Fruit fly (Drosophila melanogaster) whole organism, embryonic: ENCODE results near the gene CG17625.

Experiments used
- ATbp ChIP-seq: fragments of 200-800 bp; sonication (Bioruptor generic); optimal IDR thresholded peaks from 2 replicates; lab custom pipeline; 2017; ENCODE audit warnings: missing biosample characterization, mild to moderate bottlenecking, missing genetic modification characterization, missing genetic modification reagents
- Atf6 ChIP-seq: fragments of 200-800 bp; sonication (Bioruptor generic); IDR thresholded peaks from 2 replicates; pipeline ENCODE4 v1.3.6; 2022; ENCODE audit warnings: missing biosample characterization, missing genetic modification characterization
- Awh ChIP-seq: fragments of 200-800 bp; sonication (Bioruptor generic); IDR thresholded peaks from 2 replicates; pipeline ENCODE4, ENCODE4 v1.3.6; 2022; ENCODE audit warnings: missing biosample characterization, missing genetic modification characterization
- Bdp1 ChIP-seq: fragments of 200-800 bp; sonication (Bioruptor generic); optimal IDR thresholded peaks from 3 replicates; lab custom pipeline; 2016; ENCODE audit warnings: missing biosample characterization, missing genetic modification characterization
- CG10654 ChIP-seq: fragments of 200-800 bp; sonication (Bioruptor generic); optimal IDR thresholded peaks from 2 replicates; lab custom pipeline; 2016; ENCODE audit warnings: missing biosample characterization, missing genetic modification characterization
- CG13296 ChIP-seq: fragments of 200-800 bp; sonication (Bioruptor generic); optimal IDR thresholded peaks from 3 replicates; lab custom pipeline; 2018; ENCODE audit warnings: missing biosample characterization, mild to moderate bottlenecking, missing genetic modification characterization
- CG13775 ChIP-seq: fragments of 200-800 bp; sonication (Bioruptor generic); optimal IDR thresholded peaks from 3 replicates; lab custom pipeline; 2017; ENCODE audit warnings: missing biosample characterization, mild to moderate bottlenecking, missing genetic modification characterization
- CG15011 ChIP-seq: fragments of 200-800 bp; sonication (Bioruptor generic); optimal IDR thresholded peaks from 3 replicates; lab custom pipeline; 2018; ENCODE audit warnings: missing biosample characterization, mild to moderate bottlenecking, missing genetic modification characterization
- CG15269 ChIP-seq: fragments of 200-800 bp; sonication (Bioruptor generic); optimal IDR thresholded peaks from 2 replicates; lab custom pipeline; 2018; ENCODE audit warnings: missing biosample characterization, mild to moderate bottlenecking, missing genetic modification characterization, moderate library complexity
- CG15514 ChIP-seq: fragments of 200-800 bp; sonication (Bioruptor generic); optimal IDR thresholded peaks from 3 replicates; lab custom pipeline; 2017; ENCODE audit warnings: missing biosample characterization, missing genetic modification characterization, mild to moderate bottlenecking, moderate library complexity, missing genetic modification reagents
- CG15601 ChIP-seq: fragments of 200-800 bp; sonication (Bioruptor generic); optimal IDR thresholded peaks from 3 replicates; lab custom pipeline; 2019; ENCODE audit warnings: missing biosample characterization, mild to moderate bottlenecking, missing genetic modification characterization, moderate library complexity
- CG2712 ChIP-seq: fragments of 200-800 bp; optimal IDR thresholded peaks from 3 replicates; lab custom pipeline; 2019; ENCODE audit warnings: missing biosample characterization, mild to moderate bottlenecking, missing genetic modification characterization, moderate library complexity
- CG33557 ChIP-seq: fragments of 200-800 bp; sonication (Bioruptor generic); optimal IDR thresholded peaks from 2 replicates; lab custom pipeline; 2019; ENCODE audit warnings: missing biosample characterization, mild to moderate bottlenecking, missing genetic modification characterization, moderate library complexity
- CG43689 ChIP-seq: fragments of 200-800 bp; sonication (Bioruptor generic); IDR thresholded peaks from 2 replicates; pipeline ENCODE4 v1.3.6; 2022; ENCODE audit warnings: missing biosample characterization, missing genetic modification characterization
- CG6272 ChIP-seq: fragments of 200-800 bp; sonication (Bioruptor generic); IDR thresholded peaks from 2 replicates; pipeline ENCODE4 v1.3.6; 2022; ENCODE audit warnings: missing biosample characterization, missing genetic modification characterization
- CG7745 ChIP-seq: fragments of 200-800 bp; sonication (Bioruptor generic); optimal IDR thresholded peaks from 2 replicates; lab custom pipeline; 2018; ENCODE audit warnings: missing biosample characterization, mild to moderate bottlenecking, missing genetic modification characterization, moderate library complexity
- D19A ChIP-seq: fragments of 200-800 bp; optimal IDR thresholded peaks from 3 replicates; lab custom pipeline; 2019; ENCODE audit warnings: missing biosample characterization, mild to moderate bottlenecking, missing genetic modification characterization, moderate library complexity
- Elba2 ChIP-seq: fragments of 200-800 bp; sonication (Bioruptor generic); optimal IDR thresholded peaks from 3 replicates; lab custom pipeline; 2016; ENCODE audit warnings: missing biosample characterization, missing genetic modification characterization
- Fer1 ChIP-seq: fragments of 200-800 bp; sonication (Bioruptor generic); optimal IDR thresholded peaks from 2 replicates; lab custom pipeline; 2017; ENCODE audit warnings: missing biosample characterization, mild to moderate bottlenecking, missing genetic modification characterization
- Fer3 ChIP-seq: fragments of 200-800 bp; sonication (Bioruptor generic); optimal IDR thresholded peaks from 2 replicates; lab custom pipeline; 2018; ENCODE audit warnings: missing biosample characterization, mild to moderate bottlenecking, missing genetic modification characterization, moderate library complexity
- HHEX ChIP-seq: fragments of 200-800 bp; sonication (Bioruptor generic); optimal IDR thresholded peaks from 3 replicates; lab custom pipeline; 2017; ENCODE audit warnings: missing biosample characterization, mild to moderate bottlenecking, missing genetic modification characterization, missing genetic modification reagents
- HLH4C ChIP-seq: fragments of 200-800 bp; sonication (Bioruptor generic); IDR thresholded peaks from 3 replicates; pipeline ENCODE4 v1.3.6; 2022; ENCODE audit warnings: missing biosample characterization, missing genetic modification characterization; ENCODE audit not compliant: partially characterized antibody
- Hr39 ChIP-seq: fragments of >200 bp; optimal IDR thresholded peaks from 2 replicates; lab custom pipeline; 2017
- MTF-1 ChIP-seq: fragments of 200-800 bp; sonication (Bioruptor generic); optimal IDR thresholded peaks from 2 replicates; lab custom pipeline; 2018; ENCODE audit warnings: missing biosample characterization, mild to moderate bottlenecking, missing genetic modification characterization, borderline replicate concordance
- Mes4 ChIP-seq: fragments of 200-800 bp; sonication (Bioruptor generic); optimal IDR thresholded peaks from 2 replicates; lab custom pipeline; 2016; ENCODE audit warnings: missing biosample characterization, missing genetic modification characterization
- Myb ChIP-seq: fragments of 200-800 bp; sonication (Bioruptor generic); optimal IDR thresholded peaks from 2 replicates; lab custom pipeline; 2016; ENCODE audit warnings: missing biosample characterization, missing genetic modification characterization
- Pdp1 ChIP-seq, 2 experiments: fragments of 200-800 bp; sonication (Bioruptor generic); optimal IDR thresholded peaks; 3 replicates each; lab custom pipeline; 2016; ENCODE audit warnings: missing biosample characterization in 2 of 2, missing genetic modification characterization in 2 of 2, mild to moderate bottlenecking in 1 of 2, moderate library complexity in 1 of 2
- Rx ChIP-seq: fragments of 200-800 bp; sonication (Bioruptor generic); IDR thresholded peaks from 2 replicates; pipeline ENCODE4 v1.3.6; 2022; ENCODE audit warnings: missing biosample characterization, missing genetic modification characterization
- Sry-β ChIP-seq: fragments of 200-800 bp; sonication (Bioruptor generic); optimal IDR thresholded peaks from 2 replicates; lab custom pipeline; 2018; ENCODE audit warnings: missing biosample characterization, mild to moderate bottlenecking, missing genetic modification characterization, moderate library complexity
- Sry-δ ChIP-seq: fragments of 200-800 bp; sonication (Bioruptor generic); optimal IDR thresholded peaks from 2 replicates; lab custom pipeline; 2016; ENCODE audit warnings: missing biosample characterization, missing genetic modification characterization
- Usf ChIP-seq: fragments of 200-800 bp; sonication (Bioruptor generic); optimal IDR thresholded peaks from 2 replicates; lab custom pipeline; 2017; ENCODE audit warnings: missing genotype, missing biosample characterization, missing genetic modification characterization
- ash1 ChIP-seq: fragments of 200-800 bp; sonication (Bioruptor generic); optimal IDR thresholded peaks from 2 replicates; lab custom pipeline; 2018; ENCODE audit warnings: missing biosample characterization, mild to moderate bottlenecking, missing genetic modification characterization
- bbx ChIP-seq: fragments of 200-800 bp; sonication (Bioruptor generic); IDR thresholded peaks from 2 replicates; pipeline ENCODE4 v1.3.6; 2022; ENCODE audit warnings: missing biosample characterization, missing genetic modification characterization; ENCODE audit not compliant: partially characterized antibody
- btn ChIP-seq: fragments of 200-800 bp; sonication (Bioruptor generic); optimal IDR thresholded peaks from 2 replicates; lab custom pipeline; 2016; ENCODE audit warnings: missing biosample characterization, missing genetic modification characterization
- chm ChIP-seq: fragments of 200-800 bp; sonication (Bioruptor generic); IDR thresholded peaks from 2 replicates; pipeline ENCODE4 v1.3.6; 2022; ENCODE audit warnings: missing biosample characterization, missing genetic modification characterization
- danr ChIP-seq: fragments of 200-800 bp; sonication (Bioruptor generic); IDR thresholded peaks from 2 replicates; pipeline ENCODE4 v1.3.6; 2022; ENCODE audit warnings: missing biosample characterization, missing genetic modification characterization
- ems ChIP-seq: fragments of 200-800 bp; sonication (Bioruptor generic); optimal IDR thresholded peaks from 3 replicates; lab custom pipeline; 2016; ENCODE audit warnings: missing biosample characterization, missing genetic modification characterization
- exex ChIP-seq: fragments of 200-800 bp; sonication (Bioruptor generic); optimal IDR thresholded peaks from 4 replicates; lab custom pipeline; 2018; ENCODE audit warnings: missing biosample characterization, mild to moderate bottlenecking, missing genetic modification characterization, moderate library complexity
- fd3F ChIP-seq: fragments of 200-800 bp; sonication (Bioruptor generic); optimal IDR thresholded peaks from 2 replicates; lab custom pipeline; 2018; ENCODE audit warnings: missing biosample characterization, mild to moderate bottlenecking, missing genetic modification characterization, moderate library complexity
- kah ChIP-seq: fragments of 200-800 bp; sonication (Bioruptor generic); optimal IDR thresholded peaks from 2 replicates; lab custom pipeline; 2018; ENCODE audit warnings: missing biosample characterization, mild to moderate bottlenecking, missing genetic modification characterization
- lab ChIP-seq: fragments of 200-800 bp; sonication (Bioruptor generic); optimal IDR thresholded peaks from 3 replicates; lab custom pipeline; 2017; ENCODE audit warnings: missing biosample characterization, missing genetic modification characterization, mild to moderate bottlenecking, moderate library complexity, missing genetic modification reagents
- luna ChIP-seq: fragments of 200-800 bp; sonication (Bioruptor generic); optimal IDR thresholded peaks from 2 replicates; lab custom pipeline; 2016; ENCODE audit warnings: missing biosample characterization, missing genetic modification characterization
- pan ChIP-seq, 4 experiments: fragments of >200 bp in 3 of 4; fragments of 200-800 bp in 1 of 4; sonication (Bioruptor generic) in 1 of 4; optimal IDR thresholded peaks in 3 of 4; IDR thresholded peaks in 1 of 4; 2 replicates each; pipeline versions ENCODE4 v1.3.6 to Lab custom; 2017 to 2022; ENCODE audit warnings: missing biosample characterization in 2 of 4, missing genetic modification characterization in 2 of 4, mixed read lengths in 1 of 4
- psq ChIP-seq: fragments of 200-800 bp; sonication (Bioruptor generic); optimal IDR thresholded peaks from 2 replicates; lab custom pipeline; 2017; ENCODE audit warnings: missing biosample characterization, missing genetic modification characterization
- pum ChIP-seq: fragments of 200-800 bp; sonication (Bioruptor generic); optimal IDR thresholded peaks from 2 replicates; lab custom pipeline; 2016; ENCODE audit warnings: missing biosample characterization, missing genetic modification characterization
- pzg ChIP-seq: fragments of 200-800 bp; sonication (Bioruptor generic); optimal IDR thresholded peaks from 3 replicates; lab custom pipeline; 2018; ENCODE audit warnings: missing biosample characterization, mild to moderate bottlenecking, missing genetic modification characterization, moderate library complexity
- rib ChIP-seq: fragments of 200-800 bp; sonication (Bioruptor generic); IDR thresholded peaks from 2 replicates; pipeline ENCODE4 v1.3.6; 2022; ENCODE audit warnings: missing biosample characterization, missing genetic modification characterization
- run ChIP-seq: fragments of 200-800 bp; sonication (Bioruptor generic); optimal IDR thresholded peaks from 3 replicates; lab custom pipeline; 2018; ENCODE audit warnings: missing biosample characterization, mild to moderate bottlenecking, missing genetic modification characterization
- sob ChIP-seq: fragments of 200-800 bp; sonication (Bioruptor generic); IDR thresholded peaks from 2 replicates; pipeline ENCODE4 v1.3.6; 2022; ENCODE audit warnings: missing biosample characterization, missing genetic modification characterization
- zen2 ChIP-seq: fragments of 200-800 bp; sonication (Bioruptor generic); IDR thresholded peaks from 3 replicates; pipeline ENCODE4 v1.3.6; 2022; ENCODE audit warnings: missing biosample characterization, missing genetic modification characterization; ENCODE audit not compliant: partially characterized antibody

CG17625 gene

dm6 chr3R:22663115-22663514, 23.5 kb upstream of the CG17625 start (continued):
- TF ChIP-seq luna (GFP tag; lab: Kevin White, UChicago): no peak
- TF ChIP-seq rib (GFP tag; lab: Robert Waterston, UW): no peak
- TF ChIP-seq CG13775: peak; percentile 53
- peak; percentile 75 for TF ChIP-seq lab (GFP tag; lab: Kevin White, UChicago)
- TF ChIP-seq Fer1: peak; percentile 77
- peak; percentile 63 for TF ChIP-seq sob (GFP tag; lab: Robert Waterston, UW)
- TF ChIP-seq Usf (GFP tag; lab: Kevin White, UChicago): no peak
- TF ChIP-seq pan (optimal IDR thresholded peaks at IDR 0.05; lab: Kevin White, UChicago): no peak
- peak in 1 of 2 experiments; percentile 58 for TF ChIP-seq pan (GFP tag; optimal IDR thresholded peaks at IDR 0.05 in 1 of 2, IDR thresholded peaks at IDR 0.05 in 1 of 2)
- TF ChIP-seq CG43689: no peak
- no peak for TF ChIP-seq Elba2
- TF ChIP-seq Hr39 (lab: Kevin White, UChicago): no peak
- TF ChIP-seq CG6272: no peak
- TF ChIP-seq CG13296: peak; percentile 46
- peak; percentile 21 for TF ChIP-seq CG15601
- peak; percentile 14 for TF ChIP-seq CG15011
- peak; percentile 22 for TF ChIP-seq ems (GFP tag; lab: Kevin White, UChicago)
- peak; percentile 60 for TF ChIP-seq CG2712 (tag; lab: Kevin White, UChicago)
- peak; percentile 15 for TF ChIP-seq CG10654 (GFP tag; lab: Kevin White, UChicago)
- no peak for TF ChIP-seq bbx (GFP tag; lab: Robert Waterston, UW)
- TF ChIP-seq exex (tag; lab: Kevin White, UChicago): peak; percentile 23
- peak; percentile 50 for TF ChIP-seq D19A
- TF ChIP-seq Fer3 (tag; lab: Kevin White, UChicago): peak; percentile 62
- TF ChIP-seq CG33557 (GFP tag; lab: Kevin White, UChicago): no peak
- TF ChIP-seq CG7745 (tag; lab: Kevin White, UChicago): no peak
- no peak for TF ChIP-seq Rx (GFP tag; lab: Robert Waterston, UW)
- TF ChIP-seq CG15269: peak; percentile 75
- TF ChIP-seq Bdp1 (GFP tag; lab: Kevin White, UChicago): peak; percentile 22
- TF ChIP-seq Mes4: peak; percentile 28
- TF ChIP-seq danr: no peak
- TF ChIP-seq ATbp (GFP tag; lab: Kevin White, UChicago): peak; percentile 49
- TF ChIP-seq fd3F (GFP tag; lab: Kevin White, UChicago): peak; percentile 64
- TF ChIP-seq HHEX (GFP tag; lab: Kevin White, UChicago): peak; percentile 36
- no peak for TF ChIP-seq HLH4C
- TF ChIP-seq Sry-δ (GFP tag; lab: Kevin White, UChicago): no peak
- peak; percentile 12 for TF ChIP-seq pum (GFP tag; lab: Kevin White, UChicago)
- no peak for TF ChIP-seq Sry-β
- no peak for TF ChIP-seq zen2 (GFP tag; lab: Robert Waterston, UW)
- no peak for TF ChIP-seq pzg
- peak in 1 of 2 experiments; percentile 22 for TF ChIP-seq Pdp1 (GFP tag; optimal IDR thresholded peaks at IDR 0.05; lab: Kevin White, UChicago)
- TF ChIP-seq Myb (GFP tag; lab: Kevin White, UChicago): peak; percentile 18
- no peak for TF ChIP-seq psq (GFP tag; lab: Kevin White, UChicago)
- TF ChIP-seq kah (GFP tag; lab: Kevin White, UChicago): no peak
- no peak for TF ChIP-seq btn (GFP tag; lab: Kevin White, UChicago)
- TF ChIP-seq Awh (GFP tag; lab: Robert Waterston, UW): peak; percentile 42; the same call in 1 of the 2 replicates
- TF ChIP-seq MTF-1 (GFP tag; lab: Kevin White, UChicago): no peak
- peak; percentile 48 for TF ChIP-seq CG15514 (GFP tag; lab: Kevin White, UChicago)
- TF ChIP-seq run: no peak
- no peak for TF ChIP-seq ash1 (GFP tag; lab: Kevin White, UChicago)
- TF ChIP-seq chm (GFP tag; lab: Robert Waterston, UW): no peak
- peak; percentile 85 for TF ChIP-seq Atf6
